Fruit fly (Drosophila melanogaster): Measurements from ENCODE around the gene Aven.

Gene Aven

DNA sequence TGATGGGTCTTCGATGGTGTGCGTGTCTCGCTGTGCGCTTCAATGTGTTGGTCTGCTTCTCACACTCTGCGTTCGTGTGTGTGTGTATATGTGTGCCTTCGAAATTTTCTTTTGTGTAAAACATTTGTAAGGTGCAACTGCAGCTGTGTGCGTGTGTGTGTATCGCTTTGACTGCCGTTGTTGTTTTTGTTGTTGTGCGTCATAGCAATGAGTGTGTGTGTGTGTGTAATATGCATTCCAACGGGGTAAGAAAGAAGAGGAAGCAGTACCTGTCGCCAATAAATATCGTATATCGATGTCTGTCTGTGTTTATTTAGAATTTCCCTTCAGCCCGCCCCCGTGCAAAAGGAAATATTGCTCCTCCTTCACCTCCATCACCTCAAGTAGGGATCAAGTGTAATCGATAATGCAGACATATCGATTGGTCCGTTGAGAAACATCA lies 24.9 kb upstream of the Aven start (continued):
- no peak for TF ChIP-seq tap (tag; optimal IDR thresholded peaks at IDR 0.05)
- TF ChIP-seq Opbp (GFP tag; IDR thresholded peaks at IDR 0.05; ENCODE audit: partially characterized antibody): peak; percentile 73; the same call in 2 of the 3 replicates
- no peak for TF ChIP-seq CG42726 (GFP tag; IDR thresholded peaks at IDR 0.05; ENCODE audit: partially characterized antibody)
- peak; percentile 4 for TF ChIP-seq Blimp-1 (GFP tag; optimal IDR thresholded peaks at IDR 0.05)
- TF ChIP-seq tll (GFP tag; optimal IDR thresholded peaks at IDR 0.05): no peak
- 0 out of 2 replicates have a peak, but pooled peaks have one; percentile 13 for TF ChIP-seq inv (GFP tag; IDR thresholded peaks at IDR 0.05; ENCODE audit: partially characterized antibody)
- TF ChIP-seq CG17568 (GFP tag; optimal IDR thresholded peaks at IDR 0.05): no peak
- peak; percentile 85 for TF ChIP-seq pros (GFP tag; optimal IDR thresholded peaks at IDR 0.05)
- TF ChIP-seq pzg (GFP tag; optimal IDR thresholded peaks at IDR 0.05): peak; percentile 22
- peak; percentile 33; the same call in 1 of the 2 replicates for TF ChIP-seq ato (GFP tag; IDR thresholded peaks at IDR 0.05; ENCODE audit: partially characterized antibody)
- TF ChIP-seq CG13624 (GFP tag; optimal IDR thresholded peaks at IDR 0.05): no peak
- TF ChIP-seq hbn (GFP tag; IDR thresholded peaks at IDR 0.05; ENCODE audit: partially characterized antibody): 0 out of 2 replicates have a peak, but pooled peaks have one; percentile 32
- peak; percentile 3 for TF ChIP-seq CG9437 (GFP tag; optimal IDR thresholded peaks at IDR 0.05)
- no peak for TF ChIP-seq Atf-2 (GFP tag; optimal IDR thresholded peaks at IDR 0.05)
- no peak for TF ChIP-seq chif (GFP tag; optimal IDR thresholded peaks at IDR 0.05)
- TF ChIP-seq wor (GFP tag; IDR thresholded peaks at IDR 0.05): no peak
- no peak for TF ChIP-seq sens-2 (GFP tag; IDR thresholded peaks at IDR 0.05)
- TF ChIP-seq CG31388 (GFP tag; optimal IDR thresholded peaks at IDR 0.05): no peak
- no peak for TF ChIP-seq cwo (GFP tag; optimal IDR thresholded peaks at IDR 0.05)
- TF ChIP-seq nerfin-1 (tag; optimal IDR thresholded peaks at IDR 0.05): peak; percentile 74
- peak; percentile 54 for TF ChIP-seq CG17829 (tag; optimal IDR thresholded peaks at IDR 0.05)
- TF ChIP-seq trem (tag; optimal IDR thresholded peaks at IDR 0.05): peak; percentile 26
- TF ChIP-seq CG14710 (tag; optimal IDR thresholded peaks at IDR 0.05): no peak
- TF ChIP-seq Sry-β (GFP tag; optimal IDR thresholded peaks at IDR 0.05): no peak
- TF ChIP-seq CG18599 (GFP tag; optimal IDR thresholded peaks at IDR 0.05): peak; percentile 34
- peak; percentile 37 for TF ChIP-seq Adf1 (GFP tag; IDR thresholded peaks at IDR 0.05)
- TF ChIP-seq CG2129 (GFP tag; IDR thresholded peaks at IDR 0.05; ENCODE audit: partially characterized antibody): no peak
- TF ChIP-seq CG32767 (GFP tag; IDR thresholded peaks at IDR 0.05): peak; percentile 57; the same call in 1 of the 2 replicates
- TF ChIP-seq Med (GFP tag): peak; percentile 83
- TF ChIP-seq CG12769 (tag; optimal IDR thresholded peaks at IDR 0.05): peak; percentile 32
- peak; percentile 15 for TF ChIP-seq CG2678 (tag; optimal IDR thresholded peaks at IDR 0.05)
- peak; percentile 3 for TF ChIP-seq CG15601 (tag; optimal IDR thresholded peaks at IDR 0.05)
- TF ChIP-seq stc (GFP tag; IDR thresholded peaks at IDR 0.05): no peak
- TF ChIP-seq zfh2 (GFP tag; optimal IDR thresholded peaks at IDR 0.05): no peak
- TF ChIP-seq CG6791 (GFP tag; IDR thresholded peaks at IDR 0.05; ENCODE audit: partially characterized antibody): peak; percentile 81
- peak; percentile 11 for TF ChIP-seq Fer1 (GFP tag; optimal IDR thresholded peaks at IDR 0.05)
- TF ChIP-seq bcd (GFP tag; optimal IDR thresholded peaks at IDR 0.05): no peak
- no peak for TF ChIP-seq CG12071 (GFP tag; optimal IDR thresholded peaks at IDR 0.05)
- TF ChIP-seq jing (GFP tag; optimal IDR thresholded peaks at IDR 0.05): no peak
- TF ChIP-seq CG9876 (GFP tag; optimal IDR thresholded peaks at IDR 0.05): no peak
- peak; percentile 27; the same call in 1 of the 3 replicates for TF ChIP-seq knrl (GFP tag; IDR thresholded peaks at IDR 0.05; ENCODE audit: partially characterized antibody)
- peak; percentile 1 for TF ChIP-seq CG8290 (GFP tag; optimal IDR thresholded peaks at IDR 0.05)
- peak; percentile 5 to 35 for TF ChIP-seq CG8290 (tag; optimal IDR thresholded peaks at IDR 0.05)
- no peak for TF ChIP-seq Lpt (GFP tag; optimal IDR thresholded peaks at IDR 0.05)
- peak; percentile 50 for TF ChIP-seq kay (GFP tag; optimal IDR thresholded peaks at IDR 0.05)
- TF ChIP-seq Dll (GFP tag; IDR thresholded peaks at IDR 0.05; ENCODE audit: partially characterized antibody): peak; percentile 19; the same call in 1 of the 4 replicates
- no peak for TF ChIP-seq h (optimal IDR thresholded peaks at IDR 0.05)
- peak; percentile 91 for TF ChIP-seq CG17385 (GFP tag; optimal IDR thresholded peaks at IDR 0.05)
- peak; percentile 34 for TF ChIP-seq MESR4 (GFP tag; optimal IDR thresholded peaks at IDR 0.05)
